Fruit fly (Drosophila melanogaster) whole organism, wandering third instar larva: ENCODE results near the gene Cpr67Fa1.

ENCODE experiments used
- Abd-B ChIP-seq: fragments of >200 bp; optimal IDR thresholded peaks from 2 replicates; lab custom pipeline; 2017; ENCODE audit warnings: missing biosample characterization, missing genetic modification characterization
- CG9705 ChIP-seq: fragments of 200-800 bp; sonication (Bioruptor generic); optimal IDR thresholded peaks from 2 replicates; lab custom pipeline; 2018; ENCODE audit warnings: missing biosample characterization, mild to moderate bottlenecking, missing genetic modification characterization
- CrebA ChIP-seq: fragments of 200-800 bp; sonication (Bioruptor generic); optimal IDR thresholded peaks from 2 replicates; lab custom pipeline; 2016; ENCODE audit warnings: missing biosample characterization, mild to moderate bottlenecking, missing genetic modification characterization, borderline replicate concordance
- Dfd ChIP-seq: fragments of >200 bp; optimal IDR thresholded peaks from 2 replicates; lab custom pipeline; 2017; ENCODE audit warnings: missing biosample characterization, missing genetic modification characterization
- Dif ChIP-seq: fragments of 200-275, 200-300 bp; sonication (Bioruptor generic); optimal IDR thresholded peaks from 2 replicates; lab custom pipeline; 2018; ENCODE audit warnings: missing biosample characterization, missing genetic modification characterization; ENCODE audit not compliant: partially characterized antibody
- GATAd ChIP-seq: sonication (Bioruptor generic); optimal IDR thresholded peaks from 2 replicates; lab custom pipeline; 2016; ENCODE audit warnings: missing biosample characterization, missing genetic modification characterization
- HLH106 ChIP-seq: fragments of 200-800 bp; optimal IDR thresholded peaks from 3 replicates; lab custom pipeline; 2019; ENCODE audit warnings: missing biosample characterization, mild to moderate bottlenecking, missing genetic modification characterization, moderate library complexity
- Hnf4 ChIP-seq: fragments of 200-800 bp; sonication (Bioruptor generic); optimal IDR thresholded peaks from 2 replicates; lab custom pipeline; 2016; ENCODE audit warnings: missing biosample characterization, mild to moderate bottlenecking, missing genetic modification characterization
- Hr78 ChIP-seq: fragments of >200 bp; optimal IDR thresholded peaks from 2 replicates; lab custom pipeline; 2017; ENCODE audit warnings: missing biosample characterization, missing genetic modification characterization
- Hr83 ChIP-seq: fragments of 200-300 bp; sonication (Bioruptor generic); optimal IDR thresholded peaks from 2 replicates; lab custom pipeline; 2016; ENCODE audit warnings: missing biosample characterization, mild to moderate bottlenecking, missing genetic modification characterization, moderate library complexity; ENCODE audit not compliant: poor library complexity, severe bottlenecking
- Jra ChIP-seq: sonication (Bioruptor generic); optimal IDR thresholded peaks from 2 replicates; lab custom pipeline; 2016; ENCODE audit warnings: missing biosample characterization, missing genetic modification characterization
- Mio ChIP-seq: sonication (Bioruptor generic); optimal IDR thresholded peaks from 2 replicates; lab custom pipeline; 2016; ENCODE audit warnings: missing biosample characterization, missing genetic modification characterization
- Myc ChIP-seq: fragments of >200 bp; optimal IDR thresholded peaks from 2 replicates; lab custom pipeline; 2017
- N ChIP-seq: fragments of >200 bp; optimal IDR thresholded peaks from 2 replicates; lab custom pipeline; 2018; ENCODE audit warnings: missing biosample characterization, missing external identifiers, missing genetic modification characterization
- OdsH ChIP-seq: fragments of 200-800 bp; sonication (Bioruptor generic); optimal IDR thresholded peaks from 2 replicates; lab custom pipeline; 2016; ENCODE audit warnings: missing biosample characterization, mild to moderate bottlenecking, missing genetic modification characterization
- Rel ChIP-seq, 2 experiments: fragments of 200-800 bp; sonication (Bioruptor generic) in 1 of 2; optimal IDR thresholded peaks; 2 replicates in 1 of 2; 3 replicates in 1 of 2; lab custom pipeline; 2016 to 2019; ENCODE audit warnings: mild to moderate bottlenecking in 2 of 2, missing biosample characterization in 2 of 2, missing genetic modification characterization in 2 of 2, moderate library complexity in 1 of 2
- Sp1 ChIP-seq: fragments of 200-800 bp; sonication (Bioruptor generic); optimal IDR thresholded peaks from 3 replicates; lab custom pipeline; 2019; ENCODE audit warnings: missing biosample characterization, mild to moderate bottlenecking, missing genetic modification characterization, moderate library complexity
- Vsx2 ChIP-seq: fragments of 200-300, 225-300 bp; sonication (Bioruptor generic); optimal IDR thresholded peaks from 2 replicates; lab custom pipeline; 2018; ENCODE audit warnings: missing biosample characterization, missing genetic modification characterization; ENCODE audit not compliant: partially characterized antibody
- br ChIP-seq: fragments of 200-800 bp; sonication (Bioruptor generic); optimal IDR thresholded peaks from 2 replicates; lab custom pipeline; 2016; ENCODE audit warnings: missing biosample characterization, missing genetic modification characterization
- brk ChIP-seq: fragments of 200-800 bp; sonication (Bioruptor generic); optimal IDR thresholded peaks from 2 replicates; lab custom pipeline; 2016; ENCODE audit warnings: missing biosample characterization, mild to moderate bottlenecking, missing genetic modification characterization
- dl ChIP-seq, 2 experiments: fragments of 175-275, 200-275 bp in 1 of 2; fragments of 200-275 bp in 1 of 2; sonication (Bioruptor generic); optimal IDR thresholded peaks; lab custom pipeline; 2018; ENCODE audit warnings: mild to moderate bottlenecking in 2 of 2, missing biosample characterization in 2 of 2, missing genetic modification characterization in 2 of 2, moderate library complexity in 2 of 2; ENCODE audit not compliant: partially characterized antibody in 2 of 2, insufficient read depth in 1 of 2
- dmrt93B ChIP-seq: fragments of 200-800 bp; sonication (Bioruptor generic); optimal IDR thresholded peaks from 2 replicates; lab custom pipeline; 2018; ENCODE audit warnings: missing biosample characterization, mild to moderate bottlenecking, missing genetic modification characterization
- dsf ChIP-seq: sonication (Bioruptor generic); optimal IDR thresholded peaks from 2 replicates; lab custom pipeline; 2016; ENCODE audit warnings: missing biosample characterization, missing genetic modification characterization, borderline replicate concordance
- ey ChIP-seq: fragments of 200-800 bp; sonication (Bioruptor generic); optimal IDR thresholded peaks from 2 replicates; lab custom pipeline; 2016; ENCODE audit warnings: missing biosample characterization, missing genetic modification characterization
- foxo ChIP-seq, 2 experiments: fragments of 200-800 bp; sonication (Bioruptor generic); optimal IDR thresholded peaks; 2 replicates in 1 of 2; 3 replicates in 1 of 2; lab custom pipeline; 2016 to 2017; ENCODE audit warnings: missing biosample characterization in 2 of 2, missing genetic modification characterization in 2 of 2
- fru ChIP-seq: fragments of 200-800 bp; sonication (Bioruptor generic); optimal IDR thresholded peaks from 3 replicates; lab custom pipeline; 2016; ENCODE audit warnings: missing biosample characterization, mild to moderate bottlenecking, missing genetic modification characterization
- h ChIP-seq: fragments of 200-800 bp; sonication (Bioruptor generic); optimal IDR thresholded peaks from 3 replicates; lab custom pipeline; 2016; ENCODE audit warnings: missing biosample characterization, mild to moderate bottlenecking, missing genetic modification characterization
- jim ChIP-seq: fragments of 175-275, 200-325 bp; sonication (Bioruptor generic); optimal IDR thresholded peaks from 2 replicates; lab custom pipeline; 2016; ENCODE audit warnings: missing biosample characterization, mild to moderate bottlenecking, missing genetic modification characterization
- lola ChIP-seq: fragments of >200 bp; optimal IDR thresholded peaks from 2 replicates; lab custom pipeline; 2017; ENCODE audit warnings: missing biosample characterization, missing genetic modification characterization
- pan ChIP-seq: fragments of >200 bp; optimal IDR thresholded peaks from 2 replicates; lab custom pipeline; 2017
- psq ChIP-seq: fragments of 200-800 bp; sonication (Bioruptor generic); optimal IDR thresholded peaks from 3 replicates; lab custom pipeline; 2017; ENCODE audit warnings: missing biosample characterization, mild to moderate bottlenecking, missing genetic modification characterization, moderate library complexity
- rgr ChIP-seq: fragments of 200-800 bp; sonication (Bioruptor generic); optimal IDR thresholded peaks from 3 replicates; lab custom pipeline; 2016; ENCODE audit warnings: missing biosample characterization, mild to moderate bottlenecking, missing genetic modification characterization
- sage ChIP-seq: fragments of 200-800 bp; sonication (Bioruptor generic); optimal IDR thresholded peaks from 2 replicates; lab custom pipeline; 2016; ENCODE audit warnings: missing biosample characterization, mild to moderate bottlenecking, missing genetic modification characterization
- tai ChIP-seq: sonication (Bioruptor generic); optimal IDR thresholded peaks from 2 replicates; lab custom pipeline; 2016; ENCODE audit warnings: missing biosample characterization, missing genetic modification characterization
- usp ChIP-seq: fragments of >200 bp; optimal IDR thresholded peaks from 2 replicates; lab custom pipeline; 2017; ENCODE audit warnings: missing biosample characterization, missing genetic modification characterization
- woc ChIP-seq: sonication (Bioruptor generic); optimal IDR thresholded peaks from 2 replicates; lab custom pipeline; 2016; ENCODE audit warnings: missing biosample characterization, mild to moderate bottlenecking, missing genetic modification characterization

Gene Cpr67Fa1

dm6 chr3L:10927349-10927748, 37.6 kb downstream of the Cpr67Fa1 start:
- TF ChIP-seq HLH106 (tag; lab: Kevin White, UChicago) (no peak), psq (GFP tag; lab: Kevin White, UChicago) (peak; percentile 17), foxo (GFP tag; optimal IDR thresholded peaks at IDR 0.05; lab: Kevin White, UChicago) (peak in 1 of 2 experiments; percentile 18), Dif (GFP tag; lab: Kevin White, UChicago) (no peak), Sp1 (GFP tag; lab: Kevin White, UChicago) (no peak), dsf (GFP tag; lab: Kevin White, UChicago) (no peak), pan (lab: Kevin White, UChicago) (no peak), GATAd (no peak), Vsx2 (GFP tag; lab: Kevin White, UChicago) (no peak), dl (GFP tag; optimal IDR thresholded peaks at IDR 0.05; lab: Kevin White, UChicago; ENCODE audit: insufficient read depth in 1 of 2, partially characterized antibody in 2 of 2) (no peak), OdsH (GFP tag; lab: Kevin White, UChicago) (peak; percentile 24), dmrt93B (GFP tag; lab: Kevin White, UChicago) (no peak), Abd-B (GFP tag; lab: Kevin White, UChicago) (no peak), woc (peak; percentile 6)
- TF ChIP-seq, all 38 proteins: peak for 4

- TF ChIP-seq Jra (GFP tag; lab: Kevin White, UChicago) (no peak), foxo (GFP tag; optimal IDR thresholded peaks at IDR 0.05; lab: Kevin White, UChicago) (peak in 1 of 2 experiments; percentile 37), rgr (peak; percentile 36), sage (GFP tag; lab: Kevin White, UChicago) (peak; percentile 16), Myc (no peak), fru (GFP tag; lab: Kevin White, UChicago) (peak; percentile 39), HLH106 (tag; lab: Kevin White, UChicago) (peak; percentile 15), h (GFP tag; lab: Kevin White, UChicago) (peak; percentile 25), usp (GFP tag; lab: Kevin White, UChicago) (no peak), OdsH (GFP tag; lab: Kevin White, UChicago) (peak; percentile 43), Sp1 (GFP tag; lab: Kevin White, UChicago) (peak; percentile 31)
Measured at dm6 chr3L:10927953-10928352, 38.2 kb downstream of the Cpr67Fa1 start.

DNA sequence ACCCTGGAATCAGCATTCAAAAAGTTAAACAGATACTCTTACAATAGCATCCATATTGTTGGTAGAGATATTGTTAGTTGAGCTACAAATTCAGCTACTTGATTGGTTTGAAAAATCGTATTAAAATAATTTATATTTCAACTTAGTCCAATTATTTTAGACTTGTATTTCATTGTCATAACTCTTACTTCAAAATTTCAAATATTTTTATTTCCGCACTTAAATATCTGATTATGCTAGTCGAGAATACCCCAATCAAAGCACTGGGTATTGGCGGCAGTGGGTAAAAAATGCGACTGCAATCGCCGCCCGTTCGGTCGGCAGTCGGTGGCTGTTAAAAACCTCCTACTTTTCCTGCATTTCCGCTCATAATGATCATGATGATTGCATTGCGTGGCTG, 39.0 kb downstream of the Cpr67Fa1 start:
- TF ChIP-seq N (GFP tag; lab: Kevin White, UChicago), result no peak
- peak in 1 of 2 experiments; percentile 24 for TF ChIP-seq foxo (GFP tag; optimal IDR thresholded peaks at IDR 0.05; lab: Kevin White, UChicago)
- TF ChIP-seq jim, result no peak
- no peak for TF ChIP-seq Abd-B (GFP tag; lab: Kevin White, UChicago)
- no peak for TF ChIP-seq Vsx2 (GFP tag; lab: Kevin White, UChicago)
- peak; percentile 64 for TF ChIP-seq HLH106 (tag; lab: Kevin White, UChicago)
- TF ChIP-seq pan (lab: Kevin White, UChicago), result no peak
- no peak for TF ChIP-seq sage (GFP tag; lab: Kevin White, UChicago)
- peak; percentile 2 for TF ChIP-seq psq (GFP tag; lab: Kevin White, UChicago)
- TF ChIP-seq rgr, result peak; percentile 2
- no peak for TF ChIP-seq Sp1 (GFP tag; lab: Kevin White, UChicago)
- TF ChIP-seq CG9705 (GFP tag; lab: Kevin White, UChicago), result peak; percentile 40
- no peak for TF ChIP-seq Dif (GFP tag; lab: Kevin White, UChicago)
- TF ChIP-seq fru (GFP tag; lab: Kevin White, UChicago), result peak; percentile 86
- peak; percentile 39 for TF ChIP-seq woc
- no peak for TF ChIP-seq Mio
- no peak for TF ChIP-seq Hnf4 (GFP tag; lab: Kevin White, UChicago)
- TF ChIP-seq Hr78, result no peak
- no peak for TF ChIP-seq dmrt93B (GFP tag; lab: Kevin White, UChicago)
- TF ChIP-seq brk (GFP tag; lab: Kevin White, UChicago), result no peak

dm6 chr3L:10931430-10931829, 41.6 kb downstream of the Cpr67Fa1 start:
- TF ChIP-seq h (GFP tag; lab: Kevin White, UChicago), result peak; percentile 15
- TF ChIP-seq lola, result no peak
- TF ChIP-seq CG9705 (GFP tag; lab: Kevin White, UChicago), result no peak
- TF ChIP-seq Abd-B (GFP tag; lab: Kevin White, UChicago), result no peak
- TF ChIP-seq Sp1 (GFP tag; lab: Kevin White, UChicago), result peak; percentile 12
- TF ChIP-seq fru (GFP tag; lab: Kevin White, UChicago), result peak; percentile 1
- no peak for TF ChIP-seq brk (GFP tag; lab: Kevin White, UChicago)
- TF ChIP-seq ey, result no peak
- no peak for TF ChIP-seq sage (GFP tag; lab: Kevin White, UChicago)
- peak; percentile 23 for TF ChIP-seq rgr
- TF ChIP-seq Myc, result no peak
- no peak for TF ChIP-seq Hr83
- no peak for TF ChIP-seq Rel (GFP tag; optimal IDR thresholded peaks at IDR 0.05; lab: Kevin White, UChicago)
- TF ChIP-seq Rel (tag; optimal IDR thresholded peaks at IDR 0.05; lab: Kevin White, UChicago), result no peak
- no peak for TF ChIP-seq Mio
- no peak for TF ChIP-seq woc
- TF ChIP-seq psq (GFP tag; lab: Kevin White, UChicago), result peak; percentile 19
- peak in 1 of 2 experiments; percentile 44 for TF ChIP-seq foxo (GFP tag; optimal IDR thresholded peaks at IDR 0.05; lab: Kevin White, UChicago)
- TF ChIP-seq Hnf4 (GFP tag; lab: Kevin White, UChicago), result no peak
- no peak for TF ChIP-seq br (GFP tag; lab: Kevin White, UChicago)
- no peak for TF ChIP-seq tai (GFP tag; lab: Kevin White, UChicago)
- TF ChIP-seq OdsH (GFP tag; lab: Kevin White, UChicago), result peak; percentile 36
- TF ChIP-seq CrebA (GFP tag; lab: Kevin White, UChicago), result no peak
- TF ChIP-seq HLH106 (tag; lab: Kevin White, UChicago), result peak; percentile 32
- no peak for TF ChIP-seq dmrt93B (GFP tag; lab: Kevin White, UChicago)
- TF ChIP-seq N (GFP tag; lab: Kevin White, UChicago), result no peak
- TF ChIP-seq Hr78, result no peak
- no peak for TF ChIP-seq Dfd (GFP tag; lab: Kevin White, UChicago)
- no peak for TF ChIP-seq Dif (GFP tag; lab: Kevin White, UChicago)
- no peak for TF ChIP-seq dsf (GFP tag; lab: Kevin White, UChicago)
- TF ChIP-seq pan (lab: Kevin White, UChicago), result no peak
- TF ChIP-seq usp (GFP tag; lab: Kevin White, UChicago), result no peak
